Fruit fly (Drosophila melanogaster): ENCODE results near the gene Septin1.

The Septin1 gene

DNA sequence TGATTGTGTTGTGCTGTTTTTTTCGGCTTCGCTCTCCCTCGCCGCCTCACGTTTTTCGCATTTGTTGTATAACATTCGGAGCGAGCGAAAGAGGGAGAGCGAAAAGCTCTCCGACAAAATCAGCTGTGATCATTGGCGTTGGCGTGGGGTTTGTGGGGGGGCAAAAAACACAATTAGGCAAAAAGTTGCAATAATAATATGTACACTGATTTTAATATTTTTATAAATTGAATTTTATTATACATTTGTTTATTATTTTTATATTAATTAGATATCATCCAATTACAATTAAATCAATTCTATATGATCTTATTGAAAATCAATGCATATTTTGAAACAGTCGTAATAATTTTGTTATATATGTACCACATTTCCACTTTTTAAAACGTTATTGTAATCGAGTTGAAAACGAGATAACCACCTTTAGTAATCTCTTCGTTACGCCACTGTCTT, 17.5 kb downstream of the Septin1 start (continued):
- TF ChIP-seq CG15514 (GFP tag; optimal IDR thresholded peaks at IDR 0.05) (peak; percentile 34), CG7556 (GFP tag; optimal IDR thresholded peaks at IDR 0.05) (peak; percentile 70), pho (GFP tag; optimal IDR thresholded peaks at IDR 0.05) (no peak), CG10979 (tag; optimal IDR thresholded peaks at IDR 0.05) (peak; percentile 24), CG13775 (GFP tag; optimal IDR thresholded peaks at IDR 0.05) (peak; percentile 19), CG6854 (GFP tag; optimal IDR thresholded peaks at IDR 0.05) (peak; percentile 2), CG10209 (GFP tag; optimal IDR thresholded peaks at IDR 0.05) (peak; percentile 39), CG7928 (GFP tag; optimal IDR thresholded peaks at IDR 0.05) (no peak), gce (GFP tag; IDR thresholded peaks at IDR 0.05) (no peak), CG12659 (GFP tag; optimal IDR thresholded peaks at IDR 0.05) (peak; percentile 51), unpg (GFP tag; optimal IDR thresholded peaks at IDR 0.05) (peak; percentile 40), bigmax (GFP tag; optimal IDR thresholded peaks at IDR 0.05) (no peak), CG10267 (tag; optimal IDR thresholded peaks at IDR 0.05) (peak; percentile 19), CG2199 (GFP tag; IDR thresholded peaks at IDR 0.05) (no peak), CG10366 (GFP tag; IDR thresholded peaks at IDR 0.05) (peak; percentile 16; the same call in 1 of the 2 replicates), Sox100B (GFP tag; optimal IDR thresholded peaks at IDR 0.05) (peak; percentile 54), NFAT (GFP tag; IDR thresholded peaks at IDR 0.05) (0 out of 2 replicates have a peak, but pooled peaks have one; percentile 41), CG32532 (GFP tag; IDR thresholded peaks at IDR 0.05) (peak; percentile 59), Nf-YC (tag; optimal IDR thresholded peaks at IDR 0.05) (peak; percentile 24), CG11504 (tag; optimal IDR thresholded peaks at IDR 0.05) (peak; percentile 69), bsh (GFP tag; optimal IDR thresholded peaks at IDR 0.05) (peak in 1 of 2 experiments; percentile 37), Adf1 (GFP tag; IDR thresholded peaks at IDR 0.05) (no peak), cg (GFP tag; optimal IDR thresholded peaks at IDR 0.05) (no peak), E2f2 (GFP tag; IDR thresholded peaks at IDR 0.05) (peak; percentile 26; the same call in 1 of the 2 replicates), fd3F (GFP tag; optimal IDR thresholded peaks at IDR 0.05) (peak; percentile 1), oc (tag; optimal IDR thresholded peaks at IDR 0.05) (no peak), mld (GFP tag; IDR thresholded peaks at IDR 0.05; ENCODE audit: partially characterized antibody) (no peak), dmrt11E (tag; optimal IDR thresholded peaks at IDR 0.05) (no peak), CoRest (tag; optimal IDR thresholded peaks at IDR 0.05) (peak; percentile 39), Hsf (GFP tag; optimal IDR thresholded peaks at IDR 0.05) (no peak), nmo (GFP tag; optimal IDR thresholded peaks at IDR 0.05) (peak; percentile 42), klu (GFP tag; IDR thresholded peaks at IDR 0.05) (no peak), Dek (tag; optimal IDR thresholded peaks at IDR 0.05) (peak; percentile 52), CG1233 (GFP tag; optimal IDR thresholded peaks at IDR 0.05) (peak; percentile 27), Meics (GFP tag; optimal IDR thresholded peaks at IDR 0.05) (peak; percentile 74), dysf (GFP tag; IDR thresholded peaks at IDR 0.05) (peak; percentile 40; the same call in 1 of the 3 replicates), Hand (GFP tag; optimal IDR thresholded peaks at IDR 0.05) (peak; percentile 52)

DNA sequence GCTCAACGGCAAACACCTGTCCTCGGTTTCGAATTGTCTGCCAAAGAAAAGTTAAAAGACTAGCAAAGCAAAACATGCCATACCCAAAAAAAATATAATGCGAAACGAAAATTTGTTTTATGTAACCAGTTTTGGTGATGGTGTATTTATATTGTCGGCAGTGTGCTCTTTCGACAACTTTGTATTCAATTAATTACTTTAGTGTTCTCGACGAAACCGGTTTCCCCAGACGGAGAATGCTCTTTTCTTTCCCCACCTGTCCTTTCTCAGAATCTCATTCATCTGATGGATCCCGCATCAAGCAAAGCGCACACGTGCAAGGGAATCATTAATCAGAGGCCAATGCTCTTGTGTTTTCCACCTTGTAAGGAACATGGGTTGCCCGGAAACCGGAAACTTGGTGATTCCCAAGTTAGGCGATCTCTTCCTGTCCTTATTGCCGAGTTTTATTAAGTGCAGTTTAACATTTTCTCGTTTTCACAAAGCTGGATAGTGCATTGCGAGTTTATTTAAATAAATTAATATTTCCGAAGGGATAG, 20.3 kb downstream of the Septin1 start:
- TF ChIP-seq Stat92E (GFP tag; optimal IDR thresholded peaks at IDR 0.05), result peak in 1 of 3 experiments; percentile 49
- TF ChIP-seq sens (GFP tag), result peak; percentile 2
- no peak for TF ChIP-seq kni (GFP tag; optimal IDR thresholded peaks at IDR 0.05)

Data from whole organism, embryonic.